Worm (Caenorhabditis elegans) whole organism, L3 larva: ENCODE results near the gene hex-1.

Experiments used
- R02D3.7 ChIP-seq: fragments of 150-350 bp; optimal IDR thresholded peaks from 2 replicates; lab custom pipeline; 2014; ENCODE audit warnings: missing biosample characterization, missing genetic modification characterization
- aly-2 ChIP-seq: fragments of 150-350 bp; optimal IDR thresholded peaks from 2 replicates; lab custom pipeline; 2014; ENCODE audit warnings: missing biosample characterization, missing genetic modification characterization
- ama-1 ChIP-seq: fragments of 150-350 bp; optimal IDR thresholded peaks from 2 replicates; lab custom pipeline; 2018
- ceh-16 ChIP-seq: sonication (generic microtip); optimal IDR thresholded peaks from 2 replicates; lab custom pipeline; 2017; ENCODE audit warnings: missing biosample characterization, missing genetic modification characterization
- ceh-82 ChIP-seq: fragments of 150-350 bp; optimal IDR thresholded peaks from 2 replicates; lab custom pipeline; 2014; ENCODE audit warnings: missing biosample characterization, missing genetic modification characterization
- daf-12 ChIP-seq: fragments of 150-350 bp; optimal IDR thresholded peaks from 2 replicates; lab custom pipeline; 2014; ENCODE audit warnings: missing biosample characterization, missing genetic modification reagents, missing genetic modification characterization
- egl-27 ChIP-seq: sonication (generic microtip); optimal IDR thresholded peaks from 4 replicates; lab custom pipeline; 2017; ENCODE audit warnings: missing biosample characterization, missing genetic modification reagents, missing genetic modification characterization
- elt-1 ChIP-seq: fragments of 150-350 bp; optimal IDR thresholded peaks from 2 replicates; lab custom pipeline; 2014; ENCODE audit warnings: missing biosample characterization, missing genetic modification characterization
- elt-2 ChIP-seq: sonication (generic microtip); optimal IDR thresholded peaks from 2 replicates; lab custom pipeline; 2016; ENCODE audit warnings: missing genetic modification reagents, mild to moderate bottlenecking, missing genetic modification characterization, missing compliant biosample characterization
- elt-3 ChIP-seq, 3 experiments: fragments of 150-350 bp in 1 of 3; sonication (generic microtip) in 2 of 3; optimal IDR thresholded peaks; 2 replicates in 2 of 3; 4 replicates in 1 of 3; lab custom pipeline; 2014 to 2017; ENCODE audit warnings: missing biosample characterization in 3 of 3, missing genetic modification characterization in 3 of 3
- hmg-11 ChIP-seq: sonication (generic microtip); optimal IDR thresholded peaks from 2 replicates; lab custom pipeline; 2016; ENCODE audit warnings: missing genetic modification characterization, missing compliant biosample characterization
- jun-1 ChIP-seq: fragments of 150-350 bp; optimal IDR thresholded peaks from 2 replicates; lab custom pipeline; 2014; ENCODE audit warnings: missing biosample characterization, missing genetic modification reagents, missing genetic modification characterization
- lin-15B ChIP-seq: fragments of 150-350 bp; optimal IDR thresholded peaks from 2 replicates; lab custom pipeline; 2014; ENCODE audit warnings: missing biosample characterization, missing genetic modification characterization
- lsy-12 ChIP-seq: sonication (generic microtip); optimal IDR thresholded peaks from 2 replicates; lab custom pipeline; 2016; ENCODE audit warnings: mild to moderate bottlenecking, missing genetic modification characterization, missing compliant biosample characterization
- mdl-1 ChIP-seq: fragments of 150-350 bp; optimal IDR thresholded peaks from 2 replicates; lab custom pipeline; 2014; ENCODE audit warnings: missing biosample characterization, missing genetic modification characterization
- nfya-1 ChIP-seq: sonication (generic microtip); optimal IDR thresholded peaks from 2 replicates; lab custom pipeline; 2017; ENCODE audit warnings: missing genetic modification characterization, mild to moderate bottlenecking, missing compliant biosample characterization, antibody characterized with exemption, moderate library complexity; ENCODE audit not compliant: insufficient read depth
- nhr-11 ChIP-seq: fragments of 150-350 bp; optimal IDR thresholded peaks from 2 replicates; lab custom pipeline; 2014; ENCODE audit warnings: missing biosample characterization, missing genetic modification characterization
- nhr-23 ChIP-seq: fragments of 150-350 bp; optimal IDR thresholded peaks from 2 replicates; lab custom pipeline; 2014; ENCODE audit warnings: missing biosample characterization, missing genetic modification reagents, missing genetic modification characterization
- nhr-237 ChIP-seq: fragments of 150-350 bp; optimal IDR thresholded peaks from 2 replicates; lab custom pipeline; 2014; ENCODE audit warnings: missing biosample characterization, missing genetic modification characterization
- nhr-25 ChIP-seq: sonication (generic microtip); optimal IDR thresholded peaks from 2 replicates; lab custom pipeline; 2017; ENCODE audit warnings: missing biosample characterization, missing genetic modification characterization
- nhr-28 ChIP-seq: fragments of 150-350 bp; optimal IDR thresholded peaks from 2 replicates; lab custom pipeline; 2014; ENCODE audit warnings: missing biosample characterization, missing genetic modification characterization
- nhr-43 ChIP-seq: sonication (generic microtip); optimal IDR thresholded peaks from 2 replicates; lab custom pipeline; 2016; ENCODE audit warnings: mild to moderate bottlenecking, missing genetic modification characterization, missing compliant biosample characterization; ENCODE audit not compliant: poor library complexity, severe bottlenecking
- pha-4 ChIP-seq: fragments of 150-350 bp; optimal IDR thresholded peaks from 2 replicates; lab custom pipeline; 2014; ENCODE audit warnings: missing biosample characterization, missing genetic modification reagents, missing genetic modification characterization
- pqm-1 ChIP-seq: fragments of 150-350 bp; optimal IDR thresholded peaks from 2 replicates; lab custom pipeline; 2017; ENCODE audit warnings: missing biosample characterization, missing genetic modification characterization, inconsistent platforms
- sea-2 ChIP-seq: fragments of 150-350 bp; sonication (generic microtip); optimal IDR thresholded peaks from 4 replicates; lab custom pipeline; 2014; ENCODE audit warnings: missing biosample characterization, missing genetic modification reagents, missing genetic modification characterization
- snpc-4 ChIP-seq: fragments of 150-350 bp; optimal IDR thresholded peaks from 2 replicates; lab custom pipeline; 2014; ENCODE audit warnings: missing biosample characterization, missing genetic modification characterization
- unc-39 ChIP-seq: sonication (generic microtip); optimal IDR thresholded peaks from 4 replicates; lab custom pipeline; 2017; ENCODE audit warnings: missing biosample characterization, missing genetic modification characterization
- unc-62 ChIP-seq: fragments of 150-350 bp; sonication (generic microtip); optimal IDR thresholded peaks from 4 replicates; lab custom pipeline; 2014; ENCODE audit warnings: missing biosample characterization, missing genetic modification reagents, missing genetic modification characterization
- zag-1 ChIP-seq: fragments of 150-350 bp; optimal IDR thresholded peaks from 2 replicates; lab custom pipeline; 2014; ENCODE audit warnings: missing biosample characterization, missing genetic modification characterization
- ztf-11 ChIP-seq: fragments of 150-350 bp; optimal IDR thresholded peaks from 2 replicates; lab custom pipeline; 2014; ENCODE audit warnings: missing biosample characterization, missing genetic modification characterization
- ztf-4 ChIP-seq: fragments of 150-350 bp; optimal IDR thresholded peaks from 2 replicates; lab custom pipeline; 2014; ENCODE audit warnings: missing biosample characterization, missing genetic modification characterization

hex-1 gene

ce11 chrX:2208391-2208790 lies 12.6 kb upstream of the hex-1 start:
- TF ChIP-seq elt-3 (tag; optimal IDR thresholded peaks at IDR 0.05; lab: Kevin White, UChicago) (peak in 1 of 3 experiments; percentile 27), nhr-25 (tag; lab: Kevin White, UChicago) (peak; percentile 51), ztf-11 (tag; lab: Kevin White, UChicago) (no peak), ztf-4 (no peak), mdl-1 (tag; lab: Kevin White, UChicago) (no peak), R02D3.7 (no peak), nhr-23 (tag; lab: Kevin White, UChicago) (peak; percentile 74)

ce11 chrX:2210164-2210563 lies 10.8 kb upstream of the hex-1 start:
- TF ChIP-seq nhr-23 (tag; lab: Kevin White, UChicago) = peak; percentile 9
- no peak for TF ChIP-seq ceh-82
- no peak for TF ChIP-seq hmg-11 (tag; lab: Kevin White, UChicago)
- TF ChIP-seq lin-15B (tag; lab: Kevin White, UChicago) = no peak

ce11 chrX:2210751-2211150 lies 10.2 kb upstream of the hex-1 start, which contains the start of gene peb-1:
TSS of gene peb-1 (plus strand) at chrX:2211051.
- TF ChIP-seq nhr-23 (tag; lab: Kevin White, UChicago) (no peak), R02D3.7 (no peak), zag-1 (no peak), nhr-43 (no peak), snpc-4 (tag; lab: Kevin White, UChicago) (no peak), nhr-11 (no peak), sea-2 (GFP tag; lab: Kevin White, UChicago) (no peak), unc-62 (GFP tag; lab: Kevin White, UChicago) (no peak), elt-1 (tag; lab: Kevin White, UChicago) (no peak), aly-2 (no peak), nhr-237 (no peak), lsy-12 (tag; lab: Kevin White, UChicago) (no peak)

ce11 chrX:2212141-2212540 lies 8.8 kb upstream of the hex-1 start:
- no peak for TF ChIP-seq ceh-16 (tag; lab: Kevin White, UChicago)
- TF ChIP-seq pha-4 (tag; lab: Kevin White, UChicago) = peak; percentile 21

ce11 chrX:2212712-2213111 lies 8.2 kb upstream of the hex-1 start:
- TF ChIP-seq daf-12 (tag; lab: Kevin White, UChicago) = no peak

- TF ChIP-seq snpc-4 (tag; lab: Kevin White, UChicago) (no peak), nhr-23 (tag; lab: Kevin White, UChicago) (peak; percentile 27), unc-39 (tag; lab: Kevin White, UChicago) (no peak), egl-27 (tag; lab: Kevin White, UChicago) (no peak), elt-2 (tag; lab: Kevin White, UChicago) (peak; percentile 13), nhr-25 (tag; lab: Kevin White, UChicago) (peak; percentile 41), ama-1 (no peak)
- TF ChIP-seq, all 47 proteins: peak for 3
These were observed 7.3 kb upstream of the hex-1 start for ce11 chrX:2213400-2214362.

ce11 chrX:2214454-2214853 lies 6.5 kb upstream of the hex-1 start:
- no peak for TF ChIP-seq aly-2
- TF ChIP-seq nhr-23 (tag; lab: Kevin White, UChicago) = peak; percentile 77

- TF ChIP-seq pha-4 (tag; lab: Kevin White, UChicago) (peak; percentile 22), elt-3 (tag; optimal IDR thresholded peaks at IDR 0.05; lab: Kevin White, UChicago) (peak in 2 of 3 experiments; percentile 76 to 86), nfya-1 (peak; percentile 22), nhr-28 (tag; lab: Kevin White, UChicago) (no peak), nhr-25 (tag; lab: Kevin White, UChicago) (peak; percentile 32), pqm-1 (tag; lab: Kevin White, UChicago) (peak; percentile 1), nhr-43 (peak; percentile 43), mdl-1 (tag; lab: Kevin White, UChicago) (peak; percentile 1), jun-1 (tag; lab: Kevin White, UChicago) (no peak), elt-2 (tag; lab: Kevin White, UChicago) (peak; percentile 57)
- TF ChIP-seq, all 47 proteins: peak for 8
These were observed 5.8 kb upstream of the hex-1 start for ce11 chrX:2215108-2215507.
